Fruit fly (Drosophila melanogaster) whole organism, larva: ENCODE data around the gene RnpS1.

Experiments
- noc ChIP-seq: fragments of 200-800 bp; sonication (Bioruptor generic); optimal IDR thresholded peaks from 3 replicates; lab custom pipeline; 2019; ENCODE audit warnings: missing biosample characterization, mild to moderate bottlenecking, missing genetic modification characterization, moderate library complexity

The RnpS1 gene

dm6 chr3R:9533181-9534124 is 18.4 kb upstream of the RnpS1 start:
- peak; percentile 98 for TF ChIP-seq noc (tag; lab: Kevin White, UChicago)

dm6 chr3R:9534125-9534496 is 17.7 kb upstream of the RnpS1 start:
- peak; percentile 79 for TF ChIP-seq noc (tag; lab: Kevin White, UChicago)

DNA sequence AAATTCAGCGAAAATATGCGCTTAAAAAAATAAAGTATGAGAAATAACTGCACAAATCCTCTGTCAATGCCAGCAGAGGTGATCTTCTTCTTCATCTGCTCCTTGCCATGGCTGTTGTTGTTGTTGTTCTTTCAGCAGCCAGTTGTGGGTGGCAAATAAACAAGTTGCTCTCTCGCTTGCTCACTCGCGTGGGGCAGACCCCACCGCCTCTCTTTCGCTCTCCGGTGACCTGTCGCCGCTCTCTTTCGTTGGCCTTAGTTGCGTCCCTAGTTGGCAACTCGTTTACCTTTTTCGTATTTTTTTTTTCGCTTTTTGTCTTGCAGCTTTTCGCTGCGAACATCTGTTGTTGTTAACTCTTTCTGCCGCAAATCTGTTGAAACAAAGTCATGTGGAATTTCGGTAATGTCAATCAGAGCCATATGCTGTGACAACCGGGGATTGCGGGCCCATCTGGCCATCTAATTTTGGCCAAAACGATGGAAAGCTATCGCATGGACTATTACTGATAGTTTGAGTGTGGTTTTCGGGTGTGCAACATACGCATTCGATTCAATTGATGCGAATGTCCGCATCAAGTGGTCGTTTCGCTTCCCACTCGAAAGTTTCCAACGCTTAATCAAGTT is 17.1 kb upstream of the RnpS1 start:
- no peak for TF ChIP-seq noc (tag; lab: Kevin White, UChicago)

DNA sequence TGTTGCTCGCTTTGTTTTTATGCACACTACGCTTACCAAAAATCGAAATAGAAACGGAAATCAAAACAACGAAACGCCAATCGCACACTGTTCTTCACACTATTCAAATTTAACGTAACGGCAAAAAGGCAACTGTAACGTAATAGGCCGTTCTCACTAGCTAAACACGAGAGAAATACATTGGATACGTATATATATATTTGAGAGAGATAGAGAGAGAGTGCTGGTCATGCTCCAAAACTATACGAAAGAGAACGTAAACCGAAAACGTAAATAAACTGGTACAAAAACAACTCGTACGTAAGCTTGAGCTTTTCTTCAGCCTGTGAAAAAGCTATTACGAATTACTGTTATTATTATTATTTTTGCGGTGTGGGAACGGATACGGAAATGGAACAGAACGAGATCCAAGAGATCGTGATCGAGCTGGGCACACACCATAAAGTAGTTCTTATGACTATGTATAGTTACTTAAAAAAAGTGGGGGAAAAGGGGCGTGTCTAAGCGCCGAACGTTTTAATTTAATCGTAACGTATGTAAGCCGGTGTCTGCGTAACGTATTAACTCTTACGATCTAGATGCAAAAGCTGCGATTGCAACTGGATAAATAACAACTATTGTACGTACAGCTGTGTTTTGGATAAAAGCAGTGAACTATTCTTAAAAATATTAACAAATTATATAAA is 8.2 kb upstream of the RnpS1 start:
- TF ChIP-seq noc (tag; lab: Kevin White, UChicago), result no peak

- TF ChIP-seq noc (tag; lab: Kevin White, UChicago), result no peak
Observed at dm6 chr3R:9546808-9547381, 4.9 kb upstream of the RnpS1 start.

dm6 chr3R:9548769-9549168 is 3.1 kb upstream of the RnpS1 start:
- TF ChIP-seq noc (tag; lab: Kevin White, UChicago), result no peak

DNA sequence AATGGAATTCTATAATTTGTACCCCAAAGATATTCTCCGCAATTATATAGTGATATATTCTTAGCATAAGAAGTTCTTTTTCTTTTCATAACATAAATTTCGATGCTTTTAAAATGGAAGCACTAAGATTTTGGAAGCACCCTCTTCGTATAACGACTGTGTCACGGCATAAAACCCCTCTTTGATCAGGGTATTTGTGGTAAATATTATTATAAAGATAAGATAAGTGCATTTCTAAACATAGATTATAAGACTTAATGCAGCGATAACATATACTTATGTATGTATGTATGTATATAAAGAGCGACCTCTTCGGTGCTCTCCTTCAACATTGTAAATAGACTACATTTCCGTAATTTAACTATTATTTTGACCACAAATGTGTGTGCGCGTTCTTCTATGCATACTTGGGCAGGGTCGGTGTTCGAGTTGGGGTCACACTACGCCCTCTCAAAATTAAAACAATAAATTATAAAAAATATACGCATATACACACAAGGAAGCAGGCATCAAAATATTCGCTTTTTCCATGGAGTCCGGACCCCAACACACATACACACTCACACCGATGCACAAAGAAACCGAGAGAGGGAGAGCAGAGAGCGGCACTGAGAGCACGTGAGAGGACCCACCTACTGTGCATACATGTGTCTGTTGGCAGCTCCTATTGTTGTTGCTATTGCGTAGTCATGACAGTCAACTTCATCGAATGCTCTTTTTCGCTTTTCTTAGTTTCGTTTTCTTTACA is 1.4 kb upstream of the RnpS1 start:
- no peak for TF ChIP-seq noc (tag; lab: Kevin White, UChicago)

dm6 chr3R:9551013-9551658 is 698 bp upstream of the RnpS1 start:
- TF ChIP-seq noc (tag; lab: Kevin White, UChicago), result no peak

- TF ChIP-seq noc (tag; lab: Kevin White, UChicago), result peak; percentile 50
Observed at dm6 chr3R:9555334-9555974, 3.6 kb downstream of the RnpS1 start, which contains the start of the genes CG9386 and BckdhA. CG9386 (minus strand) TSS chr3R:9555408. BckdhA (plus strand) TSS chr3R:9555785.

DNA sequence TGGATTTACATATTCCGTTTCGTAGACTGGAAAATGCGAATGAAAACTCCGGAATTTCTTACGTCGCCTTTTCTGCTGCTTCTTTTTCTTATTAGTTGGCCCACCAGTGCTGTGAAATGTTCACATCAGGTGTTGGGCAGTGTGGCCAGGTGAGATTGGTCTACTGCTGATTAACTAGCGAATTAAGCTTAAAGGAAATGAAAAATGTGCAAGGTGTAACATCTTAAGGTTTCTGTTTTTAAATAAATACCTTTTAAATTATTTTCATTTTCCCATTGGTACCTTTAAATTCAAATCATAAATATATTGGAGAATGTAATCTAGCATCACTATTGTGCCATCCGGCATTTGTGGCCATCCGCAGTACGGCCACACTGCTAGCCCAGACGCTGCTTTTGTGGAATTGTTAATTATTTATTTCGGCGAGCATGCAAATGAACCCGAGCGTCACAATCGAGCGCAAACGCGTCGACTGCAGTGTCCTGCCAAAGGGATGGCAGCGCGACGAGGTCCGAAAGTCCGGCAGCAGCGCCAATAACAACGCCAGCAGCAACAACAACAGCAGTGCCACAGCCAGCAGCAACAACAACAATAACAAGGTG is 7.7 kb downstream of the RnpS1 start, which contains the start of the genes AP-1mu and MBD-like:
TSS of gene AP-1mu (minus strand) at position 113 of the 602 bp plus-strand sequence.
TSS of gene MBD-like (plus strand) at position 348 of the 602 bp plus-strand sequence.
- peak; percentile 61 for TF ChIP-seq noc (tag; lab: Kevin White, UChicago)

dm6 chr3R:9561121-9561520 is 9.3 kb downstream of the RnpS1 start:
- TF ChIP-seq noc (tag; lab: Kevin White, UChicago), result no peak

dm6 chr3R:9563240-9563992 is 11.6 kb downstream of the RnpS1 start, which contains the start of the genes CG9393 and Vps45:
CG9393 (minus strand) TSS chr3R:9563673.
Vps45 (plus strand) TSS chr3R:9563924.
- TF ChIP-seq noc (tag; lab: Kevin White, UChicago), result no peak
